Fruit fly (Drosophila melanogaster): ENCODE data around the gene CG14109.
A peak's percentile ranks its signal among the peaks of the same experiment; 100 is the strongest.

CG14109 gene

dm6 chr3L:13486041-13486859 is 45.5 kb downstream of the CG14109 start, which contains the start of the genes Abp1 and Tgi:
Gene Abp1 (minus strand): TSS chr3L:13486280.
Gene Tgi (plus strand): TSS chr3L:13486797.
- TF ChIP-seq CG8290 (GFP tag; optimal IDR thresholded peaks at IDR 0.05) (peak; percentile 27), CG8290 (tag; optimal IDR thresholded peaks at IDR 0.05) (peak in 1 of 2 experiments; percentile 86), CG12391 (tag; optimal IDR thresholded peaks at IDR 0.05) (peak; percentile 60), chm (GFP tag; IDR thresholded peaks at IDR 0.05) (peak; percentile 59; the same call in 1 of the 2 replicates), CG1647 (GFP tag; optimal IDR thresholded peaks at IDR 0.05) (peak; percentile 43), jumu (GFP tag; optimal IDR thresholded peaks at IDR 0.05) (peak; percentile 19), crol (GFP tag; IDR thresholded peaks at IDR 0.05) (no peak), Ptx1 (GFP tag; IDR thresholded peaks at IDR 0.05) (peak; percentile 22; the same call in 1 of the 2 replicates), aop (GFP tag; IDR thresholded peaks at IDR 0.05) (0 out of 2 replicates have a peak, but pooled peaks have one; percentile 14), mam (GFP tag; optimal IDR thresholded peaks at IDR 0.05) (peak; percentile 72), CG3847 (GFP tag; IDR thresholded peaks at IDR 0.05) (peak; percentile 67), CG9817 (tag; optimal IDR thresholded peaks at IDR 0.05) (peak; percentile 36), crc (GFP tag; optimal IDR thresholded peaks at IDR 0.05) (no peak), NFAT (GFP tag; IDR thresholded peaks at IDR 0.05) (peak; percentile 65), CTCF (GFP tag; optimal IDR thresholded peaks at IDR 0.05) (peak; percentile 70), ems (GFP tag; optimal IDR thresholded peaks at IDR 0.05) (no peak), dpn (GFP tag; optimal IDR thresholded peaks at IDR 0.05) (peak; percentile 27 to 67), ato (GFP tag; IDR thresholded peaks at IDR 0.05; ENCODE audit: partially characterized antibody) (peak; percentile 79), tna (GFP tag; IDR thresholded peaks at IDR 0.05; ENCODE audit: partially characterized antibody) (peak; percentile 69), CG15601 (tag; optimal IDR thresholded peaks at IDR 0.05) (peak; percentile 49), otp (GFP tag; IDR thresholded peaks at IDR 0.05) (no peak), ind (GFP tag; optimal IDR thresholded peaks at IDR 0.05) (peak; percentile 33), Dbx (GFP tag; IDR thresholded peaks at IDR 0.05) (peak; percentile 54; the same call in 2 of the 3 replicates), Myb (GFP tag; optimal IDR thresholded peaks at IDR 0.05) (peak; percentile 38), Dref (GFP tag; IDR thresholded peaks at IDR 0.05) (peak; percentile 93), nerfin-2 (GFP tag; IDR thresholded peaks at IDR 0.05; ENCODE audit: partially characterized antibody) (peak; percentile 62), pnt (GFP tag; optimal IDR thresholded peaks at IDR 0.05) (no peak), Hr3 (GFP tag; optimal IDR thresholded peaks at IDR 0.05) (peak; percentile 25), chn (GFP tag; optimal IDR thresholded peaks at IDR 0.05) (peak; percentile 32), CG2129 (GFP tag; IDR thresholded peaks at IDR 0.05; ENCODE audit: partially characterized antibody) (peak; percentile 46), CG10366 (GFP tag; IDR thresholded peaks at IDR 0.05) (no peak; the same call in 1 of the 2 replicates), CG17829 (tag; optimal IDR thresholded peaks at IDR 0.05) (peak; percentile 31), CG17802 (tag; optimal IDR thresholded peaks at IDR 0.05) (no peak), unc-4 (GFP tag; IDR thresholded peaks at IDR 0.05; ENCODE audit: partially characterized antibody) (peak; percentile 73), CoRest (tag; optimal IDR thresholded peaks at IDR 0.05) (peak; percentile 66), Aef1 (GFP tag; IDR thresholded peaks at IDR 0.05) (peak; percentile 35), kay (GFP tag; optimal IDR thresholded peaks at IDR 0.05) (no peak), sens (GFP tag) (peak; percentile 47), CG13894 (tag; optimal IDR thresholded peaks at IDR 0.05) (peak; percentile 32), CHES-1-like (GFP tag; optimal IDR thresholded peaks at IDR 0.05) (peak; percentile 47), YL-1 (GFP tag; optimal IDR thresholded peaks at IDR 0.05) (peak; percentile 16), pum (GFP tag; optimal IDR thresholded peaks at IDR 0.05) (peak; percentile 3), CG9727 (GFP tag; optimal IDR thresholded peaks at IDR 0.05) (peak; percentile 6), CG17361 (GFP tag; IDR thresholded peaks at IDR 0.05) (peak; percentile 34; the same call in 2 of the 3 replicates), CG13624 (GFP tag; optimal IDR thresholded peaks at IDR 0.05) (peak; percentile 60), CG10959 (GFP tag; IDR thresholded peaks at IDR 0.05) (no peak), CG3995 (GFP tag; optimal IDR thresholded peaks at IDR 0.05) (peak; percentile 16), onecut (GFP tag; IDR thresholded peaks at IDR 0.05) (peak; percentile 80), CG2678 (tag; optimal IDR thresholded peaks at IDR 0.05) (no peak), CG12942 (GFP tag; optimal IDR thresholded peaks at IDR 0.05) (no peak)
